Worm (Caenorhabditis elegans): ENCODE results near the gene dpy-6.

DNA sequence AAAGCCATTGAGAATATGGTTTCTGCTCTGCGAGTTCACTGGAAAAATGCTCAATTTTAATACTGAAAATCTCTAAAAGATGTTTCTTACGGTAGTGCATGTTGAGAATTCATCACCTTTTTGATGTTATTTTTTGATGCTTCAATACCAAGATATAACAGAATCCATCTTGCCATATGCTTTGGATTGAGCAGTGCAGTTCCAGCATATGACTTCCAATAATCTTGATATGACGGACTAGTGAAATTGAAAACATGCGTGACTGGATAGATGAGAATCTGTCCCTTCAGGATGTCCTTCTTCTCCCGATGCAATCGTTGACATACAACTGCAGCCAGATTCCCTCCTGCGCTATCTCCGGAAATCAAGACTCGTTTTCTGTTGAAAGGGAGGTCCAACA, 5.5 kb upstream of the dpy-6 start:
- TF ChIP-seq ceh-48 (tag; optimal IDR thresholded peaks at IDR 0.05): no peak
- TF ChIP-seq tbx-2 (tag; optimal IDR thresholded peaks at IDR 0.05): no peak
- TF ChIP-seq nfya-1 (tag; optimal IDR thresholded peaks at IDR 0.05): no peak
- no peak for TF ChIP-seq unc-55 (GFP tag; optimal IDR thresholded peaks at IDR 0.05)
- TF ChIP-seq F13H6.1 (tag; optimal IDR thresholded peaks at IDR 0.05): no peak
- no peak for TF ChIP-seq ref-2 (tag; optimal IDR thresholded peaks at IDR 0.05)
- no peak for TF ChIP-seq pros-1 (tag; optimal IDR thresholded peaks at IDR 0.05)
- TF ChIP-seq hlh-15 (tag; optimal IDR thresholded peaks at IDR 0.05): no peak
- TF ChIP-seq syd-9 (tag; optimal IDR thresholded peaks at IDR 0.05): no peak
- TF ChIP-seq sox-4 (tag; optimal IDR thresholded peaks at IDR 0.05): no peak
- no peak for TF ChIP-seq nhr-11 (tag; optimal IDR thresholded peaks at IDR 0.05)
- TF ChIP-seq fax-1 (tag; optimal IDR thresholded peaks at IDR 0.05): no peak
- TF ChIP-seq pha-4 (tag; optimal IDR thresholded peaks at IDR 0.05): no peak
- no peak for TF ChIP-seq odd-2 (tag; optimal IDR thresholded peaks at IDR 0.05)
